Worm (Caenorhabditis elegans): ENCODE results near the gene F08B12.11.

F08B12.11 gene

ce11 chrX:11414837-11415550, 30.1 kb downstream of the F08B12.11 start, which contains the start of gene pek-1:
Gene pek-1, minus strand, starts transcription at chrX:11414887.
- TF ChIP-seq lsy-2 (tag; optimal IDR thresholded peaks at IDR 0.05) (peak; percentile 20), hlh-1 (tag; optimal IDR thresholded peaks at IDR 0.05) (peak; percentile 76), sem-2 (GFP tag; optimal IDR thresholded peaks at IDR 0.05) (no peak), blmp-1 (tag; optimal IDR thresholded peaks at IDR 0.05) (peak; percentile 1), pha-4 (tag; optimal IDR thresholded peaks at IDR 0.05) (peak; percentile 20), elt-3 (tag; optimal IDR thresholded peaks at IDR 0.05) (peak; percentile 33), zip-8 (tag; optimal IDR thresholded peaks at IDR 0.05) (peak; percentile 50), ceh-43 (GFP tag; optimal IDR thresholded peaks at IDR 0.05) (no peak), unc-120 (tag; optimal IDR thresholded peaks at IDR 0.05; ENCODE audit: poor library complexity, severe bottlenecking) (peak; percentile 0), nhr-2 (tag; optimal IDR thresholded peaks at IDR 0.05) (no peak), nhr-237 (tag; optimal IDR thresholded peaks at IDR 0.05) (peak; percentile 28), mep-1 (tag; optimal IDR thresholded peaks at IDR 0.05) (peak; percentile 34), nhr-12 (tag; optimal IDR thresholded peaks at IDR 0.05) (peak; percentile 14), ceh-39 (tag; optimal IDR thresholded peaks at IDR 0.05) (peak; percentile 55), elt-1 (tag; optimal IDR thresholded peaks at IDR 0.05; ENCODE audit: borderline replicate concordance, insufficient read depth) (no peak)

ce11 chrX:11418667-11419066, 33.8 kb downstream of the F08B12.11 start, which contains the start of gene F46C3.2:
Gene F46C3.2, minus strand, starts transcription at chrX:11418767.
- TF ChIP-seq ces-1 (GFP tag; optimal IDR thresholded peaks at IDR 0.05) = no peak
- TF ChIP-seq flh-1 (GFP tag; optimal IDR thresholded peaks at IDR 0.05) = no peak
- no peak for TF ChIP-seq drap-1 (GFP tag; optimal IDR thresholded peaks at IDR 0.05)
- no peak for TF ChIP-seq zip-8 (tag; optimal IDR thresholded peaks at IDR 0.05)

- TF ChIP-seq nhr-237 (tag; optimal IDR thresholded peaks at IDR 0.05) (no peak), lsy-2 (tag; optimal IDR thresholded peaks at IDR 0.05) (no peak), unc-62 (GFP tag; optimal IDR thresholded peaks at IDR 0.05) (no peak), cnd-1 (tag; optimal IDR thresholded peaks at IDR 0.05) (no peak), blmp-1 (tag; optimal IDR thresholded peaks at IDR 0.05) (no peak), unc-39 (tag; optimal IDR thresholded peaks at IDR 0.05) (no peak), elt-1 (tag; optimal IDR thresholded peaks at IDR 0.05; ENCODE audit: borderline replicate concordance, insufficient read depth) (no peak), pha-4 (tag; optimal IDR thresholded peaks at IDR 0.05) (no peak), sptf-1 (tag; optimal IDR thresholded peaks at IDR 0.05) (no peak), ceh-83 (GFP tag; optimal IDR thresholded peaks at IDR 0.05) (no peak), nhr-2 (tag; optimal IDR thresholded peaks at IDR 0.05) (no peak), ham-2 (GFP tag; optimal IDR thresholded peaks at IDR 0.05) (no peak), tbx-8 (GFP tag; optimal IDR thresholded peaks at IDR 0.05) (no peak), ces-1 (GFP tag; optimal IDR thresholded peaks at IDR 0.05) (no peak), M03D4.4 (tag; optimal IDR thresholded peaks at IDR 0.05) (no peak), unc-120 (tag; optimal IDR thresholded peaks at IDR 0.05; ENCODE audit: poor library complexity, severe bottlenecking) (no peak), nhr-76 (tag; optimal IDR thresholded peaks at IDR 0.05) (no peak)
Measured at ce11 chrX:11419988-11420387, 35.1 kb downstream of the F08B12.11 start, which contains the start of gene F46C3.6. Gene F46C3.6, minus strand, starts transcription at chrX:11420074.

- TF ChIP-seq bed-3 (GFP tag; optimal IDR thresholded peaks at IDR 0.05) (no peak), ham-2 (GFP tag; optimal IDR thresholded peaks at IDR 0.05) (no peak), M03D4.4 (tag; optimal IDR thresholded peaks at IDR 0.05) (no peak)
Measured at ce11 chrX:11426647-11427046, 41.8 kb downstream of the F08B12.11 start.

- TF ChIP-seq ham-2 (GFP tag; optimal IDR thresholded peaks at IDR 0.05) (no peak), unc-39 (tag; optimal IDR thresholded peaks at IDR 0.05) (no peak), nhr-237 (tag; optimal IDR thresholded peaks at IDR 0.05) (no peak), cnd-1 (tag; optimal IDR thresholded peaks at IDR 0.05) (no peak), elt-3 (tag; optimal IDR thresholded peaks at IDR 0.05) (no peak), mab-5 (tag; optimal IDR thresholded peaks at IDR 0.05) (no peak), nhr-28 (tag; optimal IDR thresholded peaks at IDR 0.05) (no peak), mep-1 (tag; optimal IDR thresholded peaks at IDR 0.05) (no peak), snpc-4 (tag; optimal IDR thresholded peaks at IDR 0.05) (no peak), lsy-2 (tag; optimal IDR thresholded peaks at IDR 0.05) (no peak), mls-2 (tag; optimal IDR thresholded peaks at IDR 0.05) (no peak)
Measured at ce11 chrX:11427550-11427949, 42.7 kb downstream of the F08B12.11 start.
